Fruit fly (Drosophila melanogaster): Measurements from ENCODE around the gene Cyp6d5.

dm6 chr3R:14006893-14007255 is 22.2 kb upstream of the Cyp6d5 start:
- TF ChIP-seq Hey (tag; optimal IDR thresholded peaks at IDR 0.05) (no peak), lbe (GFP tag; optimal IDR thresholded peaks at IDR 0.05) (no peak), Ssrp (tag; optimal IDR thresholded peaks at IDR 0.05) (no peak), zfh2 (GFP tag; optimal IDR thresholded peaks at IDR 0.05) (no peak), CG13287 (GFP tag; IDR thresholded peaks at IDR 0.05; ENCODE audit: partially characterized antibody) (no peak), CG1647 (GFP tag; optimal IDR thresholded peaks at IDR 0.05) (no peak), Hand (GFP tag; optimal IDR thresholded peaks at IDR 0.05) (no peak), chn (GFP tag; optimal IDR thresholded peaks at IDR 0.05) (no peak)

All from whole organism, embryonic.